Worm (Caenorhabditis elegans): Measurements from ENCODE around the gene Y67D8B.2.
"Not testable (repeated sequence)": the region's sequence is repeated elsewhere in the genome, so short reads cannot be mapped to it uniquely, and the experiment has no call there.

Gene Y67D8B.2

DNA sequence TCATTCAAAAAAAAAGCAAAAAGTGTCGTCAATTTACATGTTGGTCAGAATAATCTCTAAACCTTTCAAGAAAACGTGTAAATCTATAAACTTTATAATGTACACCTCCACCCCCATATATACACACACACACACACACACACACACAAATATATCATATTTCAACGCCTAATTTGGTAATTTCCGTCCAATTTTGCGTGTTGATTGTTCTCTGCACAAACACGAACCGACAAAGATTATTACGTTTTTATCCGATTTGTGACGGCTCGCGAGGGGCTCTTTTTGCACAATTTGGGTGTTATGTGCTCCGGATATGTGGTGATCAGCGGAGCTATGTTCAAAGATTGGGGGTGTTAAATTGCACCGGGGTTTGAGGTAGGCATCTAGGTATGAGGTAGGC is 8.4 kb downstream of the Y67D8B.2 start:
- TF ChIP-seq T26A5.8 (tag; optimal IDR thresholded peaks at IDR 0.05) (no peak), snpc-3.4 (tag; optimal IDR thresholded peaks at IDR 0.05) (no peak), ztf-22 (GFP tag; optimal IDR thresholded peaks at IDR 0.05) (no peak), him-1 (tag; optimal IDR thresholded peaks at IDR 0.05) (no peak), efl-1 (GFP tag; optimal IDR thresholded peaks at IDR 0.05) (no peak), snpc-1.1 (tag; optimal IDR thresholded peaks at IDR 0.05; ENCODE audit: insufficient read depth) (no peak), sdz-38 (tag; optimal IDR thresholded peaks at IDR 0.05) (no peak), Y53F4B.3 (GFP tag; IDR thresholded peaks at IDR 0.05) (no peak), ztf-18 (tag; optimal IDR thresholded peaks at IDR 0.05) (no peak), lin-26 (GFP tag; IDR thresholded peaks at IDR 0.05) (no peak), B0336.3 (GFP tag; IDR thresholded peaks at IDR 0.05) (no peak), hsf-1 (GFP tag; IDR thresholded peaks at IDR 0.05) (no peak), fkh-3 (tag; optimal IDR thresholded peaks at IDR 0.05) (no peak), die-1 (tag; optimal IDR thresholded peaks at IDR 0.05) (no peak), repo-1 (tag; optimal IDR thresholded peaks at IDR 0.05) (no peak), F52B5.7 (tag; optimal IDR thresholded peaks at IDR 0.05) (no peak), ama-1 (optimal IDR thresholded peaks at IDR 0.05) (no peak), ama-1 (GFP tag; optimal IDR thresholded peaks at IDR 0.05) (no peak)

DNA sequence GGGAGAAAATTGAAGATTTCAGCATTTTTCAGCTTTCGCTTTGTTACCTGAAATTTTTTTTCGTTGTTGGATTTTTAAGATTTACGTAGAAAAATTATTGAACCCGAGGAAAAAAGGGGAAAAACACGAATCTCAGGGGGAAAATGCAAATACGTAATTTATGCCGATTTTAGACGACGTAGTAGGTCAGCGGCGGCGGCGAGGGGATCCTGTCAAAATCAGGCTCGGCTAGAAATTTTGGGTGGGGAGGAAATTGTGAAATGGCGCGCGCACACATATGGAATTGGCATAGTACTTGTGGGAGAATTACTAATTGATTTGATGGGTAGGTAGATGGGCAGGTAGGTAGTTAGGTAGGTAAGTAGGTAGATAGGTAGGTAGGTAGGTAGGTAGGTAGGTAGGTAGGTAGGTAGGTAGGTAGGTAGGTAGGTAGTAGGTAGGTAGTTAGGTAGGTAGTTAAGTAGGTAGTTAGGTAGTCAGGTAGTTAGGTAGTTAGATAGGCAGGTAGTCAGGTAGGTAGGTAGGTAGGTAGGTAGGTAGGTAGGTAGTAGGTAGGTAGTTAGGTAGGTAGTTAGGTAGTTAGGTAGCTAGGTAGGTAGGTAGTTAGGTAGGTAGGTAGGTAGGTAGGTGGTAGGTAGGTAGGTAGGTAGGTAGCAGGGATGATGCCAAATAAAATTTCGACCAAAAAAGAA is 15.2 kb downstream of the Y67D8B.2 start, which contains the start of gene nlp-81:
Gene nlp-81 (minus strand): TSS at position 51 of the 692 bp plus-strand sequence.
- no peak for TF ChIP-seq mxl-1 (tag; optimal IDR thresholded peaks at IDR 0.05)
- TF ChIP-seq akir-1 (GFP tag; optimal IDR thresholded peaks at IDR 0.05) = no peak
- no peak for TF ChIP-seq ztf-26 (tag; optimal IDR thresholded peaks at IDR 0.05)
- no peak for TF ChIP-seq lin-35 (GFP tag; optimal IDR thresholded peaks at IDR 0.05)
- no peak for TF ChIP-seq T07F8.4 (tag; optimal IDR thresholded peaks at IDR 0.05)
- TF ChIP-seq Y67H2A.10 (GFP tag; conservative IDR thresholded peaks at IDR 0.05) = no peak
- no peak for TF ChIP-seq ceh-40 (GFP tag; IDR thresholded peaks at IDR 0.05)

DNA sequence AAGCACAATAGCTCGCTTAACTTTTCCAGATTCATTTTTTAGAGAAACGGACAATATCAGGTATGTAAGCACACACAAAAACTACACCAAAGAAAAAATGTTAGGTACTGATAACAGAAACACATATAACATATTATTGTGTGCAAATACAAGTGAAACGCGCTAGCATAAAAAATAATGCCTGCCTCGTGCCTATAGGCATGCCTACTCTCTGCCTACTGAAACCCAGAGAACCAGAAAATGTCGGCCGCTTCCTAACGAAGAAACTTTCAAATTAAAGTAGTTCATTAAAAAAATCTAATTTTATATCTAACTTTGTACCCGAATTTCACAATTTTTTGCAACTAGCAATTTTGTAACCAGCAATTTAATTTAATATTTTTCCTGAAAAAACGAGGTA is 18.9 kb downstream of the Y67D8B.2 start, which contains the start of gene Y67D8B.1:
Gene Y67D8B.1 (minus strand): TSS at position 101 of the 400 bp plus-strand sequence.
- TF ChIP-seq him-1 (tag; optimal IDR thresholded peaks at IDR 0.05); F37B4.10 (GFP tag; IDR thresholded peaks at IDR 0.05); sea-2 (GFP tag; IDR thresholded peaks at IDR 0.05): not testable (repeated sequence)

DNA sequence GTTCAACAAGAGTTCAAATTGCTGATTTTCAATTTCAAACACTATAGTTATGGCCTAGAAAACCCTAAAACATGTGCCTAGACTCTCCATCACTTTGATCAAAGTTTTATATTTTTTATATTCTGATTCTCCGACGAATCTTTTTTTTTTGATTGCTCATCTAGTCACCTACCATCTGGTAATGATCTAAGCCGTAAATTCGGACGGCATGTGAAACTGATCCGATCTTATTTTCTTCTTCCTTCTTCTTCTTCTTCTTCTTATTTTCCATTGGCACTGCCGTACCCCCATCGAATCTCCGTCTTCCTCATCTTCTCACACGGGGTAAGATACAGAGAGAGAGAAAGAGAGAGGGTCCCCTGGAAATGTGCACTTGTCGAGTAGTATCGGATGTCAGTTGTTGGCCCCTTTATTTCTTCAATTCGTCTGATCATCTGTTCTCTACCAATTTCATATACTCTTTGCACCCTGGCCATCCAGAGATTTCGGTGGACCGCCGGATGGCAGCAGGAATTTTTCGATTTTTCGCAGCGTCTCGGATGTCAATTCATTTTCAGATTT is 22.6 kb downstream of the Y67D8B.2 start:
- no peak for TF ChIP-seq sptf-2 (GFP tag; optimal IDR thresholded peaks at IDR 0.05)
- TF ChIP-seq cebp-1 (GFP tag; IDR thresholded peaks at IDR 0.05) = no peak
- peak; percentile 7 for TF ChIP-seq cebp-1 (tag; optimal IDR thresholded peaks at IDR 0.05)
- peak; percentile 4 for TF ChIP-seq K12H6.12 (tag; optimal IDR thresholded peaks at IDR 0.05)
- no peak for TF ChIP-seq F22D6.2 (tag; optimal IDR thresholded peaks at IDR 0.05)

DNA sequence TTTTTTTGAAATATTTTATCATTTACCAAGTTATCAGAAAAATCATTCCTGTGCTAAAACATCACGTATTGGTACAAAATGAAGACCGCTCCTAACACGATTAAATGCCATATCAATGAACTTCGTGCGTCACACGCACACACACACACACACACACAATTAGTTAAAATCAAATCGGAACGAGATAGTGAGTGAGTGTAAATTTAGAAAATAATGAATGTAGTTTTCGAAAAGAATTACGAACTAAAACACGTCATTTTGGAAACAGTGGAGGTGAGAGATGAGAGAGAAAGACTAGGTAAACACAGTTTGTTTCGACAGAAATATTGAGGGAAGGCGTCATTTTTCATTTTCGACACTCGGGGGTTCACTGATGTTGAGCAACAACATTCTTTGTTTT is 24.5 kb downstream of the Y67D8B.2 start:
- TF ChIP-seq nfya-1 (tag; optimal IDR thresholded peaks at IDR 0.05; ENCODE audit: borderline replicate concordance, insufficient read depth) (no peak), nhr-80 (tag; optimal IDR thresholded peaks at IDR 0.05) (peak; percentile 68), die-1 (tag; optimal IDR thresholded peaks at IDR 0.05) (no peak), ceh-100 (GFP tag; IDR thresholded peaks at IDR 0.05) (no peak), nfyb-1 (GFP tag; IDR thresholded peaks at IDR 0.05) (0 out of 2 replicates have a peak, but pooled peaks have one; percentile 32)
